Worm (Caenorhabditis elegans) whole organism, young adult: ENCODE data around the gene C31H2.4.

Experiments
- C06A6.2 ChIP-seq: fragments of 200-800 bp; sonication (Bioruptor generic); conservative IDR thresholded peaks from 2 replicates; pipeline ENCODE4 v1.3.6; 2022; ENCODE audit warnings: missing genetic modification characterization, missing compliant biosample characterization
- Y56A3A.18 ChIP-seq: fragments of 200-800 bp; sonication (Bioruptor generic); IDR thresholded peaks from 2 replicates; pipeline ENCODE4 v1.3.6; 2022; ENCODE audit warnings: missing genetic modification reagents, missing genetic modification characterization, missing compliant biosample characterization
- Y95B8A.8 ChIP-seq: fragments of 200-800 bp; sonication (Bioruptor generic); IDR thresholded peaks from 2 replicates; pipeline ENCODE4 v1.3.6; 2022; ENCODE audit warnings: missing genetic modification reagents, missing genetic modification characterization, missing compliant biosample characterization
- aptf-2 ChIP-seq: fragments of 200-800 bp; sonication (Bioruptor generic); conservative IDR thresholded peaks from 2 replicates; pipeline ENCODE4 v1.3.6; 2022; ENCODE audit warnings: missing genetic modification reagents, missing genetic modification characterization, missing compliant biosample characterization
- aptf-3 ChIP-seq: fragments of 200-800 bp; sonication (Bioruptor generic); IDR thresholded peaks from 2 replicates; pipeline ENCODE4 v1.3.6; 2022; ENCODE audit warnings: missing genetic modification characterization, missing compliant biosample characterization
- ccch-3 ChIP-seq: fragments of 200-800 bp; sonication (Bioruptor generic); optimal IDR thresholded peaks from 2 replicates; lab custom pipeline; 2018; ENCODE audit warnings: mild to moderate bottlenecking, missing genetic modification characterization, missing compliant biosample characterization
- cebp-1 ChIP-seq, 2 experiments: fragments of 200-800 bp in 1 of 2; sonication (Bioruptor generic) in 1 of 2; sonication (generic microtip) in 1 of 2; IDR thresholded peaks in 1 of 2; optimal IDR thresholded peaks in 1 of 2; 2 replicates each; pipeline versions ENCODE4 v1.3.6 to Lab custom; 2017 to 2022; ENCODE audit warnings: missing compliant biosample characterization in 2 of 2, missing genetic modification characterization in 2 of 2, mild to moderate bottlenecking in 1 of 2, missing genetic modification reagents in 1 of 2, moderate library complexity in 1 of 2
- ceh-100 ChIP-seq: fragments of 200-800 bp; sonication (Bioruptor generic); IDR thresholded peaks from 2 replicates; pipeline ENCODE4 v1.3.6; 2022; ENCODE audit warnings: missing genetic modification reagents, missing genetic modification characterization, missing compliant biosample characterization
- ceh-27 ChIP-seq: fragments of 200-800 bp; sonication (Bioruptor generic); optimal IDR thresholded peaks from 2 replicates; lab custom pipeline; 2018; ENCODE audit warnings: mild to moderate bottlenecking, missing genetic modification characterization, moderate library complexity, missing compliant biosample characterization
- ceh-91 ChIP-seq: fragments of 200-800 bp; sonication (Bioruptor generic); IDR thresholded peaks from 2 replicates; pipeline ENCODE4 v1.3.6; 2022; ENCODE audit warnings: missing genetic modification reagents, missing genetic modification characterization, missing compliant biosample characterization
- chd-7 ChIP-seq: sonication (generic microtip); optimal IDR thresholded peaks from 2 replicates; lab custom pipeline; 2016; ENCODE audit warnings: mild to moderate bottlenecking, missing genetic modification characterization, moderate library complexity, missing compliant biosample characterization
- egrh-3 ChIP-seq: fragments of 200-800 bp; sonication (Bioruptor generic); IDR thresholded peaks from 2 replicates; pipeline ENCODE4 v1.3.6; 2022; ENCODE audit warnings: missing genetic modification reagents, missing genetic modification characterization, missing compliant biosample characterization
- ets-4 ChIP-seq: fragments of 200-800 bp; sonication (Bioruptor generic); optimal IDR thresholded peaks from 2 replicates; lab custom pipeline; 2018; ENCODE audit warnings: mild to moderate bottlenecking, missing genetic modification characterization, missing compliant biosample characterization
- him-1 ChIP-seq: sonication (generic microtip); optimal IDR thresholded peaks from 2 replicates; lab custom pipeline; 2016; ENCODE audit warnings: missing genotype, missing genetic modification reagents, missing genetic modification characterization, missing compliant biosample characterization
- hsf-1 ChIP-seq: fragments of 200-800 bp; sonication (Bioruptor generic); IDR thresholded peaks from 2 replicates; pipeline ENCODE4 v1.3.6; 2022; ENCODE audit warnings: missing genetic modification reagents, missing genetic modification characterization, missing compliant biosample characterization
- lin-35 ChIP-seq, 3 experiments: fragments of 150-350 bp in 2 of 3; sonication (generic microtip) in 1 of 3; optimal IDR thresholded peaks; 2 replicates each; lab custom pipeline; 2014 to 2018; ENCODE audit warnings: missing biosample characterization in 3 of 3, missing genetic modification characterization in 3 of 3, missing genetic modification reagents in 3 of 3
- lsy-27 ChIP-seq: sonication (generic microtip); optimal IDR thresholded peaks from 2 replicates; lab custom pipeline; 2017; ENCODE audit warnings: missing genetic modification characterization, mild to moderate bottlenecking, missing compliant biosample characterization, antibody characterized with exemption, missing genotype, borderline replicate concordance; ENCODE audit not compliant: insufficient read depth
- madf-10 ChIP-seq: sonication (generic microtip); optimal IDR thresholded peaks from 2 replicates; lab custom pipeline; 2016; ENCODE audit warnings: mild to moderate bottlenecking, missing genetic modification characterization, missing compliant biosample characterization
- madf-3 ChIP-seq: fragments of 200-800 bp; sonication (Bioruptor generic); IDR thresholded peaks from 2 replicates; pipeline ENCODE4 v1.3.6; 2022; ENCODE audit warnings: missing genetic modification reagents, missing genetic modification characterization, missing compliant biosample characterization
- mcd-1 ChIP-seq: fragments of 200-800 bp; sonication (Bioruptor generic); IDR thresholded peaks from 2 replicates; pipeline ENCODE4 v1.3.6; 2022; ENCODE audit warnings: missing genetic modification reagents, missing genetic modification characterization, missing compliant biosample characterization
- nhr-80 ChIP-seq: sonication (generic microtip); optimal IDR thresholded peaks from 2 replicates; lab custom pipeline; 2016; ENCODE audit warnings: missing genetic modification characterization, missing compliant biosample characterization
- rec-8 ChIP-seq, 2 experiments: sonication (generic microtip); optimal IDR thresholded peaks; 2 replicates each; lab custom pipeline; 2016; ENCODE audit warnings: mild to moderate bottlenecking in 2 of 2, missing genetic modification characterization in 2 of 2, missing genetic modification reagents in 2 of 2, missing genotype in 2 of 2, missing biosample characterization in 1 of 2, missing compliant biosample characterization in 1 of 2, moderate library complexity in 1 of 2
- rpc-1 ChIP-seq, 2 experiments: fragments of 150-350 bp in 1 of 2; sonication (generic microtip) in 1 of 2; optimal IDR thresholded peaks; 2 replicates each; lab custom pipeline; 2014 to 2018; ENCODE audit warnings: missing biosample characterization in 1 of 2, missing genetic modification characterization in 1 of 2, missing genetic modification reagents in 1 of 2, missing genotype in 1 of 2
- xnd-1 ChIP-seq: sonication (generic microtip); optimal IDR thresholded peaks from 2 replicates; lab custom pipeline; 2016; ENCODE audit warnings: missing genotype, missing genetic modification reagents, missing genetic modification characterization, missing compliant biosample characterization
- zim-3 ChIP-seq: sonication (generic microtip); optimal IDR thresholded peaks from 2 replicates; lab custom pipeline; 2017; ENCODE audit warnings: mild to moderate bottlenecking, missing genetic modification characterization, moderate library complexity, missing compliant biosample characterization
- ztf-18 ChIP-seq: sonication (generic microtip); optimal IDR thresholded peaks from 2 replicates; lab custom pipeline; 2016; ENCODE audit warnings: missing genotype, mild to moderate bottlenecking, missing genetic modification characterization, missing compliant biosample characterization
- ztf-25 ChIP-seq: fragments of 200-800 bp; sonication (Bioruptor generic); IDR thresholded peaks from 2 replicates; pipeline ENCODE4 v1.3.6; 2022; ENCODE audit warnings: missing genetic modification reagents, missing genetic modification characterization, missing compliant biosample characterization

Gene C31H2.4

ce11 chrX:5119246-5119645 is 40.2 kb downstream of the C31H2.4 start (continued):
- TF ChIP-seq lsy-27 (tag; lab: Kevin White, UChicago) (no peak), C06A6.2 (GFP tag; lab: Robert Waterston, UW) (no peak), chd-7 (peak; percentile 24)

- TF ChIP-seq lin-35 (GFP tag; optimal IDR thresholded peaks at IDR 0.05; lab: Kevin White, UChicago) (peak in 1 of 3 experiments; percentile 62), aptf-2 (no peak), Y95B8A.8 (GFP tag; lab: Robert Waterston, UW) (no peak)
- TF ChIP-seq, all 124 proteins: peak for 1
Observed at ce11 chrX:5117571-5117970, 41.9 kb downstream of the C31H2.4 start.

- TF ChIP-seq cebp-1 (GFP tag; IDR thresholded peaks at IDR 0.05; lab: Robert Waterston, UW), result no peak
- peak; percentile 57 for TF ChIP-seq cebp-1 (tag; optimal IDR thresholded peaks at IDR 0.05; lab: Kevin White, UChicago)
- no peak for TF ChIP-seq rec-8 (tag; optimal IDR thresholded peaks at IDR 0.05; lab: Kevin White, UChicago)
Observed at ce11 chrX:5116816-5117459, 42.5 kb downstream of the C31H2.4 start, which contains the start of gene apl-1. Gene apl-1, minus strand, starts transcription at chrX:5116866.

- TF ChIP-seq ets-4 (GFP tag; lab: Kevin White, UChicago), result peak; percentile 50
- peak; percentile 55 for TF ChIP-seq ceh-27
- TF ChIP-seq zim-3 (tag; lab: Kevin White, UChicago), result no peak
- 0 out of 2 replicates have a peak, but pooled peaks have one; percentile 71 for TF ChIP-seq madf-3 (GFP tag; lab: Robert Waterston, UW)
- no peak for TF ChIP-seq ztf-25 (GFP tag; lab: Robert Waterston, UW)
- TF ChIP-seq ceh-100 (GFP tag; lab: Robert Waterston, UW), result no peak
- no peak for TF ChIP-seq egrh-3 (GFP tag; lab: Robert Waterston, UW)
Observed at ce11 chrX:5116180-5116579, 43.3 kb downstream of the C31H2.4 start.

- TF ChIP-seq ccch-3 (GFP tag; lab: Kevin White, UChicago), result no peak
- no peak for TF ChIP-seq ztf-18 (tag; lab: Kevin White, UChicago)
- TF ChIP-seq egrh-3 (GFP tag; lab: Robert Waterston, UW), result no peak
- no peak for TF ChIP-seq rpc-1 (optimal IDR thresholded peaks at IDR 0.05; lab: Kevin White, UChicago)
- TF ChIP-seq rpc-1 (tag; optimal IDR thresholded peaks at IDR 0.05; lab: Kevin White, UChicago), result no peak
- TF ChIP-seq him-1 (tag; lab: Kevin White, UChicago), result no peak
- no peak for TF ChIP-seq hsf-1 (GFP tag; lab: Robert Waterston, UW)
Observed at ce11 chrX:5115511-5115910, 44.0 kb downstream of the C31H2.4 start.

DNA sequence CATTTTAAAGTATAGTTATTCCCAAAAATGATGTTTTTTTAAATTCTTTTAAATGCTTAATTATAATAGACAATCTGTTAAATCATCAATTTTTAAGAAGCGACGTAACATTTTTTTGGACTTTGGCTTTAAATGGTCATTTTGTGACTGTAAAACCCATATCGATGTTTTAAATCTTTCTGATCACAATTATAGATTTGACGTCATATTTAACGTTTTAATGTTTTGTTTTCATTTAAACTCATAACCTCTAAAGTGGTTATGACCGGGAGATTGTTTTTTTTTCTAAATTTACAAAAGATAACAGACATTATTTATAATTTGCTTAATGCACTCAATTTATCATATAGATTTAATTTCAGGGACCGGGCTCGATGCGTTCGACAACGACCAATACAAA is 47.6 kb downstream of the C31H2.4 start:
- TF ChIP-seq xnd-1 (no peak), ceh-91 (GFP tag; lab: Robert Waterston, UW) (no peak), Y56A3A.18 (no peak), mcd-1 (no peak), aptf-2 (no peak)

DNA sequence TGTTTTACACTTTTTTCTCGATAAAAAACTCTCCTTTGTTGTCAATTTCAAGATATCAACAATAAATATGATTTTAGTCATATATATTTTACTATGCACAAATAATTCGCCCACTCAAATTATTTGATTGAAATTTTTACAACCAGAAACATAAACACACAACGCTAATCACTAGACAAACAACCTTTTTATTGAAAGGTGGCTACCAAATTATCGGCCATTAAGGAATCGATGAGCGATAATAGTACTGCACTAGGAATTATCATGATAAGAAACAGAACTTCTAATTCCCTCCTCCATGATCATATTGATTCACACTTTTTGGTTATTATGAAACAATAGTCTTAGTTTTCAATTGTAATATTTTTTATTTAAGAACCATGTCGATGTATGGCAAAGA is 50.3 kb downstream of the C31H2.4 start, which contains the start of gene C42D8.1:
C42D8.1 (plus strand) TSS at position 377 of the 400 bp plus-strand sequence.
- no peak for TF ChIP-seq hsf-1 (GFP tag; lab: Robert Waterston, UW)
- no peak for TF ChIP-seq madf-10 (tag; lab: Kevin White, UChicago)
- no peak for TF ChIP-seq aptf-3 (GFP tag; lab: Robert Waterston, UW)
- TF ChIP-seq mcd-1, result no peak
- peak; percentile 64 for TF ChIP-seq nhr-80 (tag; lab: Kevin White, UChicago)
